Fruit fly (Drosophila melanogaster): ENCODE data around the gene CG42507.

The CG42507 gene

dm6 chr3L:14755046-14755643 is 2.6 kb downstream of the CG42507 start (continued):
- TF ChIP-seq CG4820 (GFP tag; optimal IDR thresholded peaks at IDR 0.05) = no peak
- TF ChIP-seq CG31224 (GFP tag; IDR thresholded peaks at IDR 0.05) = no peak
- TF ChIP-seq rib (GFP tag; IDR thresholded peaks at IDR 0.05) = peak; percentile 36; the same call in 1 of the 2 replicates
- TF ChIP-seq so (GFP tag; IDR thresholded peaks at IDR 0.05) = peak; percentile 56; the same call in 1 of the 3 replicates
- TF ChIP-seq nom (GFP tag; optimal IDR thresholded peaks at IDR 0.05) = peak; percentile 92
- TF ChIP-seq inv (GFP tag; IDR thresholded peaks at IDR 0.05; ENCODE audit: partially characterized antibody) = no peak
- peak; percentile 75; the same call in 1 of the 4 replicates for TF ChIP-seq chinmo (GFP tag; IDR thresholded peaks at IDR 0.05; ENCODE audit: partially characterized antibody)
- TF ChIP-seq ftz-f1 (GFP tag; optimal IDR thresholded peaks at IDR 0.05) = peak; percentile 14
- no peak for TF ChIP-seq Sin3A (optimal IDR thresholded peaks at IDR 0.05)
- TF ChIP-seq Gug (GFP tag; IDR thresholded peaks at IDR 0.05) = no peak
- TF ChIP-seq CG18262 (tag; optimal IDR thresholded peaks at IDR 0.05) = no peak
- TF ChIP-seq dm (GFP tag; optimal IDR thresholded peaks at IDR 0.05) = peak; percentile 58
- TF ChIP-seq CG34422 (GFP tag; IDR thresholded peaks at IDR 0.05) = peak; percentile 60; the same call in 1 of the 3 replicates
- TF ChIP-seq CG17385 (GFP tag; optimal IDR thresholded peaks at IDR 0.05) = peak; percentile 49

dm6 chr3L:14752816-14753215 is 4.9 kb downstream of the CG42507 start:
- TF ChIP-seq Med (GFP tag) (peak; percentile 72), CG3726 (GFP tag; IDR thresholded peaks at IDR 0.05) (no peak), psq (GFP tag; optimal IDR thresholded peaks at IDR 0.05) (no peak), crol (GFP tag; IDR thresholded peaks at IDR 0.05) (0 out of 2 replicates have a peak, but pooled peaks have one; percentile 29), hb (GFP tag; IDR thresholded peaks at IDR 0.05; ENCODE audit: partially characterized antibody) (0 out of 3 replicates have a peak, but pooled peaks have one; percentile 21), Opbp (GFP tag; IDR thresholded peaks at IDR 0.05; ENCODE audit: partially characterized antibody) (0 out of 3 replicates have a peak, but pooled peaks have one; percentile 3), Dfd (GFP tag; optimal IDR thresholded peaks at IDR 0.05) (peak in 1 of 2 experiments; percentile 64), CG6272 (GFP tag; IDR thresholded peaks at IDR 0.05) (no peak), Hr39 (optimal IDR thresholded peaks at IDR 0.05) (peak; percentile 26), lov (optimal IDR thresholded peaks at IDR 0.05) (no peak), lov (GFP tag; IDR thresholded peaks at IDR 0.05) (0 out of 3 replicates have a peak, but pooled peaks have one; percentile 31), az2 (GFP tag; optimal IDR thresholded peaks at IDR 0.05) (no peak), onecut (GFP tag; IDR thresholded peaks at IDR 0.05) (no peak)

- TF ChIP-seq CG4360 (GFP tag; IDR thresholded peaks at IDR 0.05) (peak; percentile 72), Dfd (GFP tag; optimal IDR thresholded peaks at IDR 0.05) (peak in 1 of 2 experiments; percentile 20), emc (GFP tag; optimal IDR thresholded peaks at IDR 0.05) (no peak), tio (GFP tag; optimal IDR thresholded peaks at IDR 0.05) (no peak), Med (GFP tag) (peak; percentile 69), pfk (GFP tag; optimal IDR thresholded peaks at IDR 0.05) (no peak), Scr (GFP tag; IDR thresholded peaks at IDR 0.05; ENCODE audit: partially characterized antibody) (0 out of 2 replicates have a peak, but pooled peaks have one; percentile 13), zfh1 (GFP tag; IDR thresholded peaks at IDR 0.05) (0 out of 3 replicates have a peak, but pooled peaks have one; percentile 30), D19B (GFP tag; optimal IDR thresholded peaks at IDR 0.05) (no peak)
Observed at dm6 chr3L:14751056-14751671, 6.6 kb downstream of the CG42507 start.

dm6 chr3L:14743106-14743692 is 14.6 kb downstream of the CG42507 start:
- TF ChIP-seq pfk (GFP tag; optimal IDR thresholded peaks at IDR 0.05) (no peak), crol (GFP tag; IDR thresholded peaks at IDR 0.05) (peak; percentile 64; the same call in 1 of the 2 replicates), PHDP (tag; optimal IDR thresholded peaks at IDR 0.05) (no peak), B-H2 (GFP tag; optimal IDR thresholded peaks at IDR 0.05) (no peak), ara (GFP tag; IDR thresholded peaks at IDR 0.05) (no peak), ash1 (GFP tag; optimal IDR thresholded peaks at IDR 0.05) (no peak), CG6272 (GFP tag; IDR thresholded peaks at IDR 0.05) (no peak), z (GFP tag; IDR thresholded peaks at IDR 0.05) (peak; percentile 92), HLH54F (GFP tag; optimal IDR thresholded peaks at IDR 0.05) (no peak), sqz (GFP tag; optimal IDR thresholded peaks at IDR 0.05) (peak; percentile 19), CG12744 (GFP tag; optimal IDR thresholded peaks at IDR 0.05) (no peak), Hmr (GFP tag; optimal IDR thresholded peaks at IDR 0.05) (no peak), CG4404 (GFP tag; IDR thresholded peaks at IDR 0.05) (no peak), toy (GFP tag; IDR thresholded peaks at IDR 0.05) (no peak), Pdp1 (GFP tag; optimal IDR thresholded peaks at IDR 0.05) (peak in 1 of 2 experiments; percentile 75)
